Fruit fly (Drosophila melanogaster): ENCODE data around the gene CG10809.

The CG10809 gene

dm6 chr3L:9836524-9837047, 23.1 kb downstream of the CG10809 start, which contains the start of gene I-2:
Gene I-2, minus strand, starts transcription at chr3L:9836805.
- no peak for TF ChIP-seq noc (tag; optimal IDR thresholded peaks at IDR 0.05)

dm6 chr3L:9832125-9832524, 27.6 kb downstream of the CG10809 start:
- TF ChIP-seq noc (tag; optimal IDR thresholded peaks at IDR 0.05), result no peak

dm6 chr3L:9829639-9830341, 29.9 kb downstream of the CG10809 start:
- TF ChIP-seq noc (tag; optimal IDR thresholded peaks at IDR 0.05), result no peak

dm6 chr3L:9829154-9829553, 30.5 kb downstream of the CG10809 start:
- no peak for TF ChIP-seq noc (tag; optimal IDR thresholded peaks at IDR 0.05)

dm6 chr3L:9824226-9824625, 35.5 kb downstream of the CG10809 start:
- TF ChIP-seq noc (tag; optimal IDR thresholded peaks at IDR 0.05), result no peak

dm6 chr3L:9823797-9824196, 35.9 kb downstream of the CG10809 start, which contains the start of gene Ilp5:
Gene Ilp5, minus strand, starts transcription at chr3L:9823897.
- no peak for TF ChIP-seq noc (tag; optimal IDR thresholded peaks at IDR 0.05)

- no peak for TF ChIP-seq noc (tag; optimal IDR thresholded peaks at IDR 0.05)
Measured at dm6 chr3L:9821138-9821681, 38.5 kb downstream of the CG10809 start.

dm6 chr3L:9820248-9820647, 39.4 kb downstream of the CG10809 start:
- no peak for TF ChIP-seq noc (tag; optimal IDR thresholded peaks at IDR 0.05)

- no peak for TF ChIP-seq noc (tag; optimal IDR thresholded peaks at IDR 0.05)
Measured at dm6 chr3L:9815705-9816104, 44.0 kb downstream of the CG10809 start.

dm6 chr3L:9814621-9815020, 45.1 kb downstream of the CG10809 start:
- TF ChIP-seq noc (tag; optimal IDR thresholded peaks at IDR 0.05), result no peak

dm6 chr3L:9813345-9813897, 46.3 kb downstream of the CG10809 start, which contains the start of gene CG43897:
Gene CG43897, plus strand, starts transcription at chr3L:9813847.
- no peak for TF ChIP-seq noc (tag; optimal IDR thresholded peaks at IDR 0.05)

All from whole organism, larva.